Worm (Caenorhabditis elegans) whole organism, L3 larva: ENCODE measurements around the gene irld-63.

Source experiments
- egl-27 ChIP-seq: sonication (generic microtip); optimal IDR thresholded peaks from 4 replicates; lab custom pipeline; 2017; ENCODE audit warnings: missing biosample characterization, missing genetic modification reagents, missing genetic modification characterization
- unc-62 ChIP-seq: fragments of 150-350 bp; sonication (generic microtip); optimal IDR thresholded peaks from 4 replicates; lab custom pipeline; 2014; ENCODE audit warnings: missing biosample characterization, missing genetic modification reagents, missing genetic modification characterization

DNA sequence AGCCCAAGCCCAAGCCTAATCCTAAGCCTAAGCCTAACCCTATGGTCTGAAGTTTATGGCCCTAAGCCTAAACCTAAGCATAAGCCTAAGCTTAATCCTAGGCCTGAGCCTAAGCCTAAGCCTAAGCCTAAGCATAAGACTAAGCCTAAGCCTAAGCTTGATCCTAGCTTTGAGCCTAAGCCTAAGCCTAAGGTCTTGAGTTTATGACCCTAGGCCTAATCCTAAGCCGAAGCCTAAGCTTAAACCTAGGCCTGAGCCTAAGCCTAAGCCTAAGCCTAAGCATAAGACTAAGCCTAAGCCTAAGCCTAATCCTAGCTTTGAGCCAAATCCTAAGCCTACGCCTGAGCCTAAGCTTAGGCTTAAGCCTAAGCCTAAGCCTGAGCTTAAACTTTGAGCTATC lies 48.5 kb downstream of the irld-63 start:
- TF ChIP-seq egl-27 (tag; lab: Kevin White, UChicago) = no peak
- TF ChIP-seq unc-62 = no peak
